Worm (Caenorhabditis elegans) whole organism, L4 larva: ENCODE measurements around the gene msp-40.

ENCODE experiments used
- egl-27 ChIP-seq: sonication (generic microtip); optimal IDR thresholded peaks from 3 replicates; lab custom pipeline; 2017; ENCODE audit warnings: missing biosample characterization, missing genetic modification reagents, missing genetic modification characterization
- jun-1 ChIP-seq: fragments of 150-350 bp; optimal IDR thresholded peaks from 2 replicates; lab custom pipeline; 2014; ENCODE audit warnings: missing biosample characterization, missing genetic modification reagents, missing genetic modification characterization
- lin-39 ChIP-seq: fragments of 150-350 bp; optimal IDR thresholded peaks from 2 replicates; lab custom pipeline; 2014; ENCODE audit warnings: missing biosample characterization, missing genetic modification reagents, missing genetic modification characterization
- mdl-1 ChIP-seq, 2 experiments: fragments of 150-350 bp in 1 of 2; sonication (generic microtip) in 1 of 2; optimal IDR thresholded peaks; 2 replicates each; lab custom pipeline; 2014 to 2017; ENCODE audit warnings: missing biosample characterization in 2 of 2, missing genetic modification characterization in 2 of 2
- nhr-11 ChIP-seq: fragments of 150-350 bp; optimal IDR thresholded peaks from 2 replicates; lab custom pipeline; 2014; ENCODE audit warnings: missing biosample characterization, missing genetic modification characterization

DNA sequence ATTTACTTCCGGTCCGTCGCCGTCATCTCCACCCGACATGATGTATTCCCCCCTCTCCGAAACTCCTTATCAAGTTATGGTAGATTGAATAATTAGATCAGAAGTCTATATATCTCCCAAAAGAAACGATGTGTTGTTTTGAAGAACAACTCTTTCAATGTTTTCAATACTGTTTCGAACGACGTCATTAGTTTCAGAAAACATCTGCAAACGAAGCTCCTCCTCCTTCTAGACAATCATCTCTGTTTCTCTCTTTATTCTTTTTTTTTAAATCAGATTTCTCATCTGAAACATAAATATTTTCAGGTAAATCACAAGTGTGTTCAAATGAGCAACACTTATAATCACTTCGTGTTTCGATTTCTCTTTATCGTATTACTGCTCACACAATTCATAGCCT is 24.7 kb downstream of the msp-40 start, which contains the start of gene T23B7.3:
- no peak for TF ChIP-seq nhr-11 (tag; lab: Kevin White, UChicago)
- TF ChIP-seq lin-39 (tag; lab: Kevin White, UChicago), result no peak
- no peak for TF ChIP-seq mdl-1 (tag; optimal IDR thresholded peaks at IDR 0.05; lab: Kevin White, UChicago)
- TF ChIP-seq jun-1, result no peak
- no peak for TF ChIP-seq egl-27 (tag; lab: Kevin White, UChicago)
